Fruit fly (Drosophila melanogaster): ENCODE measurements around the gene CG33298.

dm6 chr2L:9539988-9540573 is 44.8 kb downstream of the CG33298 start, which contains the start of gene CG17855:
- TF ChIP-seq CG9139 (GFP tag; optimal IDR thresholded peaks at IDR 0.05) (no peak), Sox102F (GFP tag; optimal IDR thresholded peaks at IDR 0.05) (no peak), CG34406 (GFP tag; optimal IDR thresholded peaks at IDR 0.05) (no peak), CG10631 (GFP tag; optimal IDR thresholded peaks at IDR 0.05) (no peak), Hr39 (GFP tag; optimal IDR thresholded peaks at IDR 0.05) (no peak), CG4318 (GFP tag; optimal IDR thresholded peaks at IDR 0.05) (no peak), fd59A (GFP tag; optimal IDR thresholded peaks at IDR 0.05) (no peak), OdsH (GFP tag; optimal IDR thresholded peaks at IDR 0.05) (no peak), CG6808 (GFP tag; optimal IDR thresholded peaks at IDR 0.05) (no peak), esn (GFP tag; optimal IDR thresholded peaks at IDR 0.05) (no peak), dsx (GFP tag; optimal IDR thresholded peaks at IDR 0.05; ENCODE audit: poor library complexity, severe bottlenecking) (no peak), CG1621 (tag; optimal IDR thresholded peaks at IDR 0.05) (no peak), Gug (GFP tag; IDR thresholded peaks at IDR 0.05) (no peak), topi (GFP tag; optimal IDR thresholded peaks at IDR 0.05) (no peak)

Measured in whole organism, prepupa.